Fruit fly (Drosophila melanogaster) whole organism, adult: ENCODE measurements around the gene Epp.
A peak's percentile ranks its signal among the peaks of the same experiment; 100 is the strongest.

Experiments used
- CG11617 ChIP-seq: fragments of 200-800 bp; sonication (Bioruptor generic); optimal IDR thresholded peaks from 2 replicates; lab custom pipeline; 2017; ENCODE audit warnings: mild to moderate bottlenecking, missing biosample characterization, missing genetic modification reagents, missing genetic modification characterization
- CG12768 ChIP-seq: fragments of 200-800 bp; sonication (Bioruptor generic); optimal IDR thresholded peaks from 2 replicates; lab custom pipeline; 2017; ENCODE audit warnings: missing biosample characterization, missing genetic modification characterization, mild to moderate bottlenecking, moderate library complexity, missing genetic modification reagents
- CG14711 ChIP-seq: fragments of 200-800 bp; sonication (Bioruptor generic); optimal IDR thresholded peaks from 2 replicates; lab custom pipeline; 2018; ENCODE audit warnings: missing biosample characterization, mild to moderate bottlenecking, missing genetic modification characterization, moderate library complexity
- CG1620 ChIP-seq: fragments of 200-800 bp; sonication (Bioruptor generic); optimal IDR thresholded peaks from 2 replicates; lab custom pipeline; 2016; ENCODE audit warnings: missing biosample characterization, missing genetic modification characterization
- CG33017 ChIP-seq: fragments of 200-800 bp; sonication (Bioruptor generic); optimal IDR thresholded peaks from 2 replicates; lab custom pipeline; 2018; ENCODE audit warnings: missing biosample characterization, mild to moderate bottlenecking, missing genetic modification characterization, moderate library complexity
- CG5204 ChIP-seq: fragments of 200-800 bp; sonication (Bioruptor generic); optimal IDR thresholded peaks from 2 replicates; lab custom pipeline; 2016; ENCODE audit warnings: missing biosample characterization, missing genetic modification characterization
- CG7045 ChIP-seq: fragments of 200-800 bp; sonication (Bioruptor generic); optimal IDR thresholded peaks from 2 replicates; lab custom pipeline; 2017; ENCODE audit warnings: missing biosample characterization, mild to moderate bottlenecking, missing genetic modification characterization
- CG7101 ChIP-seq: fragments of 200-800 bp; sonication (Bioruptor generic); optimal IDR thresholded peaks from 2 replicates; lab custom pipeline; 2018; ENCODE audit warnings: missing biosample characterization, mild to moderate bottlenecking, missing genetic modification characterization, moderate library complexity
- Clk ChIP-seq: fragments of 200-800 bp; sonication (Bioruptor generic); optimal IDR thresholded peaks from 2 replicates; lab custom pipeline; 2017; ENCODE audit warnings: missing biosample characterization, missing genetic modification characterization
- Crg-1 ChIP-seq: fragments of 200-800 bp; sonication (Bioruptor generic); optimal IDR thresholded peaks from 2 replicates; lab custom pipeline; 2016; ENCODE audit warnings: missing biosample characterization, missing genetic modification characterization
- Hr96 ChIP-seq: fragments of 200-800 bp; sonication (Bioruptor generic); optimal IDR thresholded peaks from 2 replicates; lab custom pipeline; 2016; ENCODE audit warnings: missing biosample characterization, missing genetic modification characterization
- Mnt ChIP-seq: fragments of 200-800 bp; sonication (Bioruptor generic); optimal IDR thresholded peaks from 2 replicates; lab custom pipeline; 2016; ENCODE audit warnings: missing biosample characterization, mild to moderate bottlenecking, missing genetic modification characterization
- bab1 ChIP-seq: fragments of 200-800 bp; sonication (Bioruptor generic); optimal IDR thresholded peaks from 3 replicates; lab custom pipeline; 2019; ENCODE audit warnings: missing biosample characterization, mild to moderate bottlenecking, missing genetic modification characterization, moderate library complexity
- cic ChIP-seq: fragments of 200-800 bp; sonication (Bioruptor generic); optimal IDR thresholded peaks from 2 replicates; lab custom pipeline; 2017; ENCODE audit warnings: missing biosample characterization, mild to moderate bottlenecking, missing genetic modification characterization, moderate library complexity
- cnc ChIP-seq, 2 experiments: fragments of >200 bp; optimal IDR thresholded peaks; 2 replicates each; lab custom pipeline; 2017
- kay ChIP-seq: fragments of 200-800 bp; sonication (Bioruptor generic); peaks from one replicate; lab custom pipeline; 2016; ENCODE audit warnings: missing biosample characterization, missing genetic modification characterization, borderline replicate concordance
- ovo ChIP-seq: fragments of 200-800 bp; sonication (Bioruptor generic); optimal IDR thresholded peaks from 2 replicates; lab custom pipeline; 2016; ENCODE audit warnings: missing biosample characterization, missing genetic modification characterization
- pad ChIP-seq: fragments of 200-800 bp; sonication (Bioruptor generic); optimal IDR thresholded peaks from 3 replicates; lab custom pipeline; 2017; ENCODE audit warnings: missing biosample characterization, missing genetic modification characterization, mild to moderate bottlenecking, moderate library complexity, missing genetic modification reagents
- tj ChIP-seq: fragments of 200-800 bp; sonication (Bioruptor generic); optimal IDR thresholded peaks from 3 replicates; lab custom pipeline; 2017; ENCODE audit warnings: missing biosample characterization, mild to moderate bottlenecking, missing genetic modification characterization, moderate library complexity
- toe ChIP-seq: fragments of 200-800 bp; sonication (Bioruptor generic); optimal IDR thresholded peaks from 2 replicates; lab custom pipeline; 2016; ENCODE audit warnings: missing biosample characterization, missing genetic modification characterization

Epp gene

dm6 chr3R:23971208-23971607 is 21.5 kb downstream of the Epp start:
- TF ChIP-seq CG7045 (GFP tag; lab: Kevin White, UChicago) (no peak), pad (no peak), cic (GFP tag; lab: Kevin White, UChicago) (no peak), CG11617 (GFP tag; lab: Kevin White, UChicago) (no peak)

- no peak for TF ChIP-seq CG7101 (tag; lab: Kevin White, UChicago)
These were observed 23.3 kb downstream of the Epp start for dm6 chr3R:23969449-23969848.

DNA sequence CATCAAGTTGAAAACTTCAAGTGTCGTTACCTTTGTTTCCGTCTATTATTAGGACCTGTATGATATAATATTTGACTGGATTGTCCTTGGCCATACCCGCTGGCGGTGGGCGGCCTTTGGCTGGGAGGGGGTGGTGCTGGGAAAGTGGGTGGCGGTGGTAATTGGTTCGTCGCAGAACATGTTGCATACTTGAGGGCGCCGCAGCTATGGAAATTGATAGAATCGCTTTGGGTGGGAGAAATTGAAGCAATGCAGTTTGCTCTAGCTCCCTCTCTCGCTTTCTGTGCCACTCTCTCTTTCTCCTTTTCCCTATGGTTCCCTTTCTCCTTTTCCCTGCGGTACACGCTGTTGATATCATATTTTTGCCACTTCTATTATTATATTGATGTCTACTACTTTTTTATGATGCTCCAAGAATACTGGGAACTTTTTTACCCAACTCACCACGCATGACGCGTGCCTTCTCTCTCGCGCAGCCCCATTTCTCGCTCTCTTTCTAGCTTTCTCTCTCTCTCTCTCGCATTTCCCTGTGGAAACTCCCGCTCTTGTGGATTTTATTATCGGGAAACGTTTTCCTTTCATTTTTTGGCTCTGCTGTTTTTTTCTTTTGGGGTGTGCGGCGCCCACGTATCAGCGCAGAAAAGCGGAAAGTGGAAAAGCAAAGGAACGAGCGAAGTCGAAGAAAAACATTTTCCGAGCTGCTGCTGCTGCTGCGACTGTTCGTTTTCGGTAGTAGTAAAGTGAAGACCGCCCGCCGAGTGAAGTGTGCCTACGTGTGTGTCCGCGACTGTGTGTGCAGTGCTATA is 27.6 kb downstream of the Epp start:
- TF ChIP-seq CG5204 (GFP tag; lab: Kevin White, UChicago) (no peak), Mnt (GFP tag; lab: Kevin White, UChicago) (no peak), CG7045 (GFP tag; lab: Kevin White, UChicago) (no peak), cic (GFP tag; lab: Kevin White, UChicago) (no peak), Clk (no peak), Hr96 (GFP tag; lab: Kevin White, UChicago) (no peak), ovo (GFP tag; lab: Kevin White, UChicago) (no peak)

DNA sequence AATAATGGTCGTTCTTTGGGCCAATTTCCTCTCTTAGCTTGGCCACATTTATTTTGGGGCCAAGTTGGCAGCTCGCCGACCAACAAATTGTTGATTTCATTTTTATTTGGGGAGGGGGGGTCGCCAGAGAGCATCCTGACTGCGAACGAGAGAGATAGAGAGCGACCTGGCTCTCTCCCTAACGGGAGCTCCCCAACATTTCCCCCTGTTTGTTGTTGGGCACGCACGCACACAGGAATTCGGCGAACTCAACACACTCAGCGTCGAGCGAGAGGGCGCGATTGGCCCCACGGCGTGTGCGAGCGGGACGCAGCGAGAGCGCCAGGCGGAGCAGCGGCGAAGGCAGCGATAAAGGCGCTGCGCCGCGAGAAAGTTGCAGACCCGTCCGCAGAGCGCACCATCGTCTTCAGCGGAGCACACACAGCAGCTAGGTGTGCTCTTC is 29.9 kb downstream of the Epp start, which contains the start of gene CG31140:
Gene CG31140 (plus strand): TSS at position 400 of the 442 bp plus-strand sequence.
- TF ChIP-seq Hr96 (GFP tag; lab: Kevin White, UChicago) = peak; percentile 9
- TF ChIP-seq CG12768 (GFP tag; lab: Kevin White, UChicago) = no peak
- peak; percentile 20 for TF ChIP-seq CG7045 (GFP tag; lab: Kevin White, UChicago)
- TF ChIP-seq pad = peak; percentile 71

- no peak for TF ChIP-seq cic (GFP tag; lab: Kevin White, UChicago)
- no peak for TF ChIP-seq Clk
- TF ChIP-seq Crg-1 (GFP tag; lab: Kevin White, UChicago) = no peak
- no peak for TF ChIP-seq pad
- TF ChIP-seq Mnt (GFP tag; lab: Kevin White, UChicago) = no peak
- TF ChIP-seq CG5204 (GFP tag; lab: Kevin White, UChicago) = no peak
- no peak for TF ChIP-seq ovo (GFP tag; lab: Kevin White, UChicago)
- no peak for TF ChIP-seq Hr96 (GFP tag; lab: Kevin White, UChicago)
- TF ChIP-seq CG11617 (GFP tag; lab: Kevin White, UChicago) = no peak
- TF ChIP-seq cnc (optimal IDR thresholded peaks at IDR 0.05; lab: Kevin White, UChicago) = no peak
- no peak for TF ChIP-seq bab1 (GFP tag; lab: Kevin White, UChicago)
- TF ChIP-seq kay (GFP tag; lab: Kevin White, UChicago) = no peak
These were observed 31.9 kb downstream of the Epp start for dm6 chr3R:23960865-23961264.

DNA sequence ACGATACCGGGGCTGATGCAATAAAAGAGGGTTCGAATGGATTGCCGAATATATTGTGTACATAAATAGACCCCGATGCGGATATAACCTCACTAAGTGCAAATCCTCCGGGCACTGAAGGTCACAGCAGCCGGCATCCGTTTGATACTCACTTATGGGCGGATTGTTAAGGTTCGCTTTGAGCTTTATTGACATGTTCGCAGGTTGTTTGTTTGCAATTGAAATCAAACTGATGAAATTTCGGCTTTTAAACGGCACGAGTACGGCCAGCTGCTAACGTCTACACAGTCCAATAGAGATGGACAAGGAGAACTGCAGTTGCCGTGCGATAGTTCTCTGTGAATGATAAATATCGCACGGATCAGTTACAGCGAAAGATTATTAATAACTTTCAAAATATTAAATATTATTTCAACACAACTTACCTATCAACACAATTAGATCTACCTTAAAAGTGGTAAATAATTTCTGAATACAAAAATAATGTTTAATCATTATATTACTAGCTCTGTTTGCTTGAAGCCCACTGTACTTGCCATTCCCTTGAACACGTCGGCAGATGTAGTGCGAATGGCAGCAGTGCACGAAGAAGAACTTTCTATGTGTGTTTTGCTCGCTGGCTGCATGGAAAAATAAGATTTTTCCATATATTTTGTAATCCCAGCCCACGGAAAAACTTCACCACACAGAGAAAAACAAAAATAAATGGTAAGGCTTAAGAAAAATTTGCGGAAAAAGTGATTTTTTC is 34.5 kb downstream of the Epp start, which contains the start of the genes GluProRS and AP-1sigma:
Gene GluProRS (minus strand): TSS at position 301 of the 748 bp plus-strand sequence.
Gene AP-1sigma (plus strand): TSS at position 561 of the 748 bp plus-strand sequence.
- peak; percentile 91 for TF ChIP-seq CG1620 (GFP tag; lab: Kevin White, UChicago)
- peak; percentile 88 for TF ChIP-seq Mnt (GFP tag; lab: Kevin White, UChicago)
- TF ChIP-seq Clk = peak; percentile 83
- TF ChIP-seq bab1 (GFP tag; lab: Kevin White, UChicago) = peak; percentile 89
- TF ChIP-seq CG7045 (GFP tag; lab: Kevin White, UChicago) = peak; percentile 83
- peak; percentile 81 for TF ChIP-seq ovo (GFP tag; lab: Kevin White, UChicago)
- TF ChIP-seq cnc (optimal IDR thresholded peaks at IDR 0.05; lab: Kevin White, UChicago) = no peak
- TF ChIP-seq CG14711 (tag; lab: Kevin White, UChicago) = peak; percentile 85
- peak; percentile 88 for TF ChIP-seq CG7101 (tag; lab: Kevin White, UChicago)
- TF ChIP-seq Crg-1 (GFP tag; lab: Kevin White, UChicago) = peak; percentile 84
- peak; percentile 73 for TF ChIP-seq CG33017 (tag; lab: Kevin White, UChicago)
- TF ChIP-seq CG5204 (GFP tag; lab: Kevin White, UChicago) = peak; percentile 91
- TF ChIP-seq kay (GFP tag; lab: Kevin White, UChicago) = no peak
- peak; percentile 83 for TF ChIP-seq CG11617 (GFP tag; lab: Kevin White, UChicago)
- TF ChIP-seq toe (GFP tag; lab: Kevin White, UChicago) = peak; percentile 93
- peak; percentile 63 for TF ChIP-seq tj
- TF ChIP-seq CG12768 (GFP tag; lab: Kevin White, UChicago) = peak; percentile 82
- TF ChIP-seq cic (GFP tag; lab: Kevin White, UChicago) = peak; percentile 45
- peak; percentile 72 for TF ChIP-seq pad
- peak; percentile 79 for TF ChIP-seq Hr96 (GFP tag; lab: Kevin White, UChicago)
